Worm (Caenorhabditis elegans) whole organism, L4/young adult: ENCODE data around the gene nhr-68.

ENCODE experiments used
- W03F9.2 ChIP-seq: fragments of 150-350 bp; optimal IDR thresholded peaks from 2 replicates; lab custom pipeline; 2014; ENCODE audit warnings: missing biosample characterization, missing genetic modification characterization
- him-1 ChIP-seq: sonication (generic microtip); optimal IDR thresholded peaks from 2 replicates; lab custom pipeline; 2016; ENCODE audit warnings: missing genotype, missing genetic modification reagents, missing genetic modification characterization, missing compliant biosample characterization

ce11 chrV:11526927-11527491 lies 46.2 kb upstream of the nhr-68 start:
- no peak for TF ChIP-seq him-1
- no peak for TF ChIP-seq W03F9.2 (tag; lab: Kevin White, UChicago)
